Worm (Caenorhabditis elegans) whole organism, young adult: ENCODE measurements around the gene R01H2.2.

Experiments
- C06A6.2 ChIP-seq: fragments of 200-800 bp; sonication (Bioruptor generic); conservative IDR thresholded peaks from 2 replicates; pipeline ENCODE4 v1.3.6; 2022; ENCODE audit warnings: missing genetic modification characterization, missing compliant biosample characterization
- F23B12.7 ChIP-seq: sonication (generic microtip); optimal IDR thresholded peaks from 2 replicates; lab custom pipeline; 2017; ENCODE audit warnings: missing genetic modification characterization, mild to moderate bottlenecking, missing compliant biosample characterization, antibody characterized with exemption, moderate library complexity; ENCODE audit not compliant: insufficient read depth
- F33H1.4 ChIP-seq: fragments of 200-800 bp; sonication (Bioruptor generic); IDR thresholded peaks from 2 replicates; pipeline ENCODE4 v1.3.6; 2022; ENCODE audit warnings: missing genetic modification reagents, missing genetic modification characterization, missing compliant biosample characterization
- F37B4.10 ChIP-seq: fragments of 200-800 bp; sonication (Bioruptor generic); IDR thresholded peaks from 2 replicates; pipeline ENCODE4 v1.3.6; 2022; ENCODE audit warnings: missing genetic modification characterization, missing compliant biosample characterization
- F52B5.7 ChIP-seq: sonication (generic microtip); optimal IDR thresholded peaks from 2 replicates; lab custom pipeline; 2016; ENCODE audit warnings: mild to moderate bottlenecking, missing genetic modification characterization, missing compliant biosample characterization
- F57C9.4 ChIP-seq: sonication (generic microtip); optimal IDR thresholded peaks from 2 replicates; lab custom pipeline; 2017; ENCODE audit warnings: mild to moderate bottlenecking, missing genetic modification characterization, missing compliant biosample characterization
- T26A5.8 ChIP-seq: sonication (generic microtip); optimal IDR thresholded peaks from 2 replicates; lab custom pipeline; 2016; ENCODE audit warnings: missing genetic modification characterization, missing compliant biosample characterization
- aptf-2 ChIP-seq: fragments of 200-800 bp; sonication (Bioruptor generic); conservative IDR thresholded peaks from 2 replicates; pipeline ENCODE4 v1.3.6; 2022; ENCODE audit warnings: missing genetic modification reagents, missing genetic modification characterization, missing compliant biosample characterization
- atf-7 ChIP-seq: sonication (generic microtip); optimal IDR thresholded peaks from 2 replicates; lab custom pipeline; 2017; ENCODE audit warnings: mild to moderate bottlenecking, missing genetic modification characterization, missing compliant biosample characterization
- attf-3 ChIP-seq: fragments of 200-800 bp; sonication (Bioruptor generic); conservative IDR thresholded peaks from 2 replicates; pipeline ENCODE4 v1.3.6; 2022; ENCODE audit warnings: missing genetic modification reagents, missing genetic modification characterization, missing compliant biosample characterization
- attf-6 ChIP-seq: fragments of 200-800 bp; sonication (Bioruptor generic); IDR thresholded peaks from 2 replicates; pipeline ENCODE4 v1.3.6; 2022; ENCODE audit warnings: missing genetic modification reagents, missing genetic modification characterization, missing compliant biosample characterization
- bed-2 ChIP-seq: fragments of 200-800 bp; sonication (Bioruptor generic); IDR thresholded peaks from 2 replicates; pipeline ENCODE4 v1.3.6; 2022; ENCODE audit warnings: missing genetic modification reagents, missing genetic modification characterization, missing compliant biosample characterization
- cebp-2 ChIP-seq: fragments of 200-800 bp; sonication (Bioruptor generic); IDR thresholded peaks from 2 replicates; pipeline ENCODE4 v1.3.6; 2022; ENCODE audit warnings: missing genetic modification characterization, missing compliant biosample characterization
- ceh-40 ChIP-seq: fragments of 200-800 bp; sonication (Bioruptor generic); IDR thresholded peaks from 2 replicates; pipeline ENCODE4 v1.3.6; 2022; ENCODE audit warnings: missing genetic modification characterization, missing compliant biosample characterization
- ceh-58 ChIP-seq: fragments of 200-800 bp; sonication (Bioruptor generic); IDR thresholded peaks from 2 replicates; pipeline ENCODE4 v1.3.6; 2022; ENCODE audit warnings: missing genetic modification characterization, missing compliant biosample characterization
- ceh-91 ChIP-seq: fragments of 200-800 bp; sonication (Bioruptor generic); IDR thresholded peaks from 2 replicates; pipeline ENCODE4 v1.3.6; 2022; ENCODE audit warnings: missing genetic modification reagents, missing genetic modification characterization, missing compliant biosample characterization
- chd-7 ChIP-seq: sonication (generic microtip); optimal IDR thresholded peaks from 2 replicates; lab custom pipeline; 2016; ENCODE audit warnings: mild to moderate bottlenecking, missing genetic modification characterization, moderate library complexity, missing compliant biosample characterization
- egl-18 ChIP-seq: fragments of 200-800 bp; sonication (Bioruptor generic); IDR thresholded peaks from 2 replicates; pipeline ENCODE4 v1.3.6; 2022; ENCODE audit warnings: missing genetic modification reagents, missing genetic modification characterization, missing compliant biosample characterization
- fkh-3 ChIP-seq: sonication (generic microtip); optimal IDR thresholded peaks from 2 replicates; lab custom pipeline; 2016; ENCODE audit warnings: mild to moderate bottlenecking, missing genetic modification characterization, missing compliant biosample characterization
- him-1 ChIP-seq: sonication (generic microtip); optimal IDR thresholded peaks from 2 replicates; lab custom pipeline; 2016; ENCODE audit warnings: missing genotype, missing genetic modification reagents, missing genetic modification characterization, missing compliant biosample characterization
- hlh-26 ChIP-seq: fragments of 200-800 bp; sonication (Bioruptor generic); conservative IDR thresholded peaks from 2 replicates; pipeline ENCODE4 v1.3.6; 2022; ENCODE audit warnings: missing genetic modification reagents, missing genetic modification characterization, missing compliant biosample characterization
- let-526 ChIP-seq: fragments of 200-800 bp; sonication (Bioruptor generic); IDR thresholded peaks from 2 replicates; pipeline ENCODE4 v1.3.6; 2022; ENCODE audit warnings: missing genetic modification reagents, missing genetic modification characterization, missing compliant biosample characterization
- let-607 ChIP-seq, 2 experiments: fragments of 200-800 bp in 1 of 2; sonication (Bioruptor generic) in 1 of 2; sonication (generic microtip) in 1 of 2; optimal IDR thresholded peaks; 2 replicates each; lab custom pipeline; 2016 to 2018; ENCODE audit warnings: mild to moderate bottlenecking in 2 of 2, missing compliant biosample characterization in 2 of 2, missing genetic modification characterization in 2 of 2, moderate library complexity in 2 of 2, missing genotype in 1 of 2
- lin-54 ChIP-seq: fragments of 200-800 bp; sonication (Bioruptor generic); optimal IDR thresholded peaks from 2 replicates; lab custom pipeline; 2018; ENCODE audit warnings: mild to moderate bottlenecking, missing genetic modification characterization, missing compliant biosample characterization
- lsl-1 ChIP-seq: fragments of 200-800 bp; sonication (Bioruptor generic); optimal IDR thresholded peaks from 2 replicates; lab custom pipeline; 2018; ENCODE audit warnings: mild to moderate bottlenecking, missing genetic modification characterization, moderate library complexity, missing compliant biosample characterization
- madf-3 ChIP-seq: fragments of 200-800 bp; sonication (Bioruptor generic); IDR thresholded peaks from 2 replicates; pipeline ENCODE4 v1.3.6; 2022; ENCODE audit warnings: missing genetic modification reagents, missing genetic modification characterization, missing compliant biosample characterization
- mcd-1 ChIP-seq: fragments of 200-800 bp; sonication (Bioruptor generic); IDR thresholded peaks from 2 replicates; pipeline ENCODE4 v1.3.6; 2022; ENCODE audit warnings: missing genetic modification reagents, missing genetic modification characterization, missing compliant biosample characterization
- nhr-120 ChIP-seq: fragments of 200-800 bp; sonication (Bioruptor generic); IDR thresholded peaks from 2 replicates; pipeline ENCODE4 v1.3.6; 2022; ENCODE audit warnings: missing genetic modification characterization, missing compliant biosample characterization
- nhr-27 ChIP-seq: fragments of 200-800 bp; sonication (Bioruptor generic); optimal IDR thresholded peaks from 2 replicates; lab custom pipeline; 2018; ENCODE audit warnings: mild to moderate bottlenecking, missing genetic modification characterization, moderate library complexity, missing compliant biosample characterization
- nhr-90 ChIP-seq: sonication (generic microtip); optimal IDR thresholded peaks from 2 replicates; lab custom pipeline; 2016; ENCODE audit warnings: missing genotype, mild to moderate bottlenecking, missing genetic modification characterization, missing compliant biosample characterization
- pbrm-1 ChIP-seq: fragments of 200-800 bp; sonication (Bioruptor generic); IDR thresholded peaks from 2 replicates; pipeline ENCODE4 v1.3.6; 2022; ENCODE audit warnings: missing genetic modification reagents, missing genetic modification characterization, missing compliant biosample characterization
- rcor-1 ChIP-seq: fragments of 200-800 bp; sonication (Bioruptor generic); IDR thresholded peaks from 2 replicates; pipeline ENCODE4 v1.3.6; 2022; ENCODE audit warnings: missing genetic modification reagents, missing genetic modification characterization, missing compliant biosample characterization
- rpc-1 ChIP-seq, 2 experiments: fragments of 150-350 bp in 1 of 2; sonication (generic microtip) in 1 of 2; optimal IDR thresholded peaks; 2 replicates each; lab custom pipeline; 2014 to 2018; ENCODE audit warnings: missing biosample characterization in 1 of 2, missing genetic modification characterization in 1 of 2, missing genetic modification reagents in 1 of 2, missing genotype in 1 of 2
- snpc-3.4 ChIP-seq: sonication (generic microtip); optimal IDR thresholded peaks from 2 replicates; lab custom pipeline; 2017; ENCODE audit warnings: missing genetic modification characterization, mild to moderate bottlenecking, missing compliant biosample characterization, antibody characterized with exemption, moderate library complexity, missing genotype, missing genetic modification reagents
- unc-62 ChIP-seq: fragments of 150-350 bp; optimal IDR thresholded peaks from 2 replicates; lab custom pipeline; 2014; ENCODE audit warnings: missing biosample characterization, missing genetic modification reagents, missing genetic modification characterization
- xnd-1 ChIP-seq: sonication (generic microtip); optimal IDR thresholded peaks from 2 replicates; lab custom pipeline; 2016; ENCODE audit warnings: missing genotype, missing genetic modification reagents, missing genetic modification characterization, missing compliant biosample characterization

The R01H2.2 gene

ce11 chrIII:7087691-7088323 lies 31.5 kb downstream of the R01H2.2 start, which contains the start of gene fubl-2 (continued):
- no peak for TF ChIP-seq F52B5.7 (tag; lab: Kevin White, UChicago)
- no peak for TF ChIP-seq attf-6 (GFP tag; lab: Robert Waterston, UW)
- no peak for TF ChIP-seq fkh-3 (tag; lab: Kevin White, UChicago)
- no peak for TF ChIP-seq lin-54
- TF ChIP-seq C06A6.2 (GFP tag; lab: Robert Waterston, UW) = no peak
- TF ChIP-seq F23B12.7 (tag; lab: Kevin White, UChicago) = peak; percentile 27
- no peak for TF ChIP-seq hlh-26 (GFP tag; lab: Robert Waterston, UW)
- TF ChIP-seq chd-7 (tag; lab: Kevin White, UChicago) = no peak
- no peak for TF ChIP-seq ceh-40 (GFP tag; lab: Robert Waterston, UW)
- no peak for TF ChIP-seq egl-18 (GFP tag; lab: Robert Waterston, UW)
- TF ChIP-seq F33H1.4 (GFP tag; lab: Robert Waterston, UW) = peak; percentile 60
- peak; percentile 45 for TF ChIP-seq snpc-3.4 (tag; lab: Kevin White, UChicago)
- TF ChIP-seq nhr-90 (tag; lab: Kevin White, UChicago) = no peak
- TF ChIP-seq rpc-1 (optimal IDR thresholded peaks at IDR 0.05; lab: Kevin White, UChicago) = no peak
- no peak for TF ChIP-seq rpc-1 (tag; optimal IDR thresholded peaks at IDR 0.05; lab: Kevin White, UChicago)
- 0 out of 2 replicates have a peak, but pooled peaks have one; percentile 63 for TF ChIP-seq aptf-2 (GFP tag; lab: Robert Waterston, UW)
- no peak for TF ChIP-seq nhr-27
- TF ChIP-seq mcd-1 = no peak
- TF ChIP-seq him-1 = peak; percentile 5
- TF ChIP-seq pbrm-1 = no peak
- TF ChIP-seq let-607 (tag; optimal IDR thresholded peaks at IDR 0.05; lab: Kevin White, UChicago) = peak in 1 of 2 experiments; percentile 14
- TF ChIP-seq bed-2 (GFP tag; lab: Robert Waterston, UW) = no peak
- no peak for TF ChIP-seq rcor-1 (GFP tag; lab: Robert Waterston, UW)
- peak; percentile 26; the same call in 1 of the 2 replicates for TF ChIP-seq ceh-91 (GFP tag; lab: Robert Waterston, UW)
- no peak for TF ChIP-seq F57C9.4
- peak; percentile 39 for TF ChIP-seq lsl-1 (GFP tag; lab: Kevin White, UChicago)
- TF ChIP-seq nhr-120 = no peak
- TF ChIP-seq cebp-2 (GFP tag; lab: Robert Waterston, UW) = no peak
- TF ChIP-seq attf-3 (GFP tag; lab: Robert Waterston, UW) = 0 out of 2 replicates have a peak, but pooled peaks have one; percentile 38
- no peak for TF ChIP-seq madf-3 (GFP tag; lab: Robert Waterston, UW)
- TF ChIP-seq unc-62 (GFP tag; lab: Kevin White, UChicago) = no peak
- TF ChIP-seq T26A5.8 = no peak

ce11 chrIII:7090545-7090944 lies 34.2 kb downstream of the R01H2.2 start, which contains the start of gene ZK418.10:
ZK418.10 (minus strand) TSS chrIII:7090692.
- no peak for TF ChIP-seq ceh-58 (GFP tag; lab: Robert Waterston, UW)
- no peak for TF ChIP-seq lin-54
- TF ChIP-seq F37B4.10 = no peak
- TF ChIP-seq xnd-1 (tag; lab: Kevin White, UChicago) = no peak
- no peak for TF ChIP-seq let-526 (GFP tag; lab: Robert Waterston, UW)
- TF ChIP-seq, all 124 proteins: peak for 0

DNA sequence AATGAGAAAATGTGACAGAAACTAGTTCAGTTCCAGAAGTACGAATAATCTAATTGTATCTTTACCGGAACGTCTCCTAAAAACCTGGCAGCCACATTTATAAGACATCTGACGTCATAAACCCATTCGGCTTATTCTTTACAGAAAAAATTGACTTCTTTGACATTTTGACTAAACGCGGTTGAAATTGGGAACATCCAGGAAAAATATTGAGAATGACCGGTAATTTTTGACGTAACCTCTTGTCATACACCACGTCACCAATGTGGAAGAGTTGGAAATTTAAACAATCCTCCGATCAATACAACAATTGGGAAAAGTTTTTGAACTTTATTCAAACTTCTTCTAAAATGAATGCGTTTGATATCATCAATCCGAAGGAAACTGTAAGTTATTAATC lies 34.7 kb downstream of the R01H2.2 start, which contains the start of gene ZK418.2:
TSS of gene ZK418.2 (plus strand) at position 301 of the 400 bp plus-strand sequence.
- TF ChIP-seq C06A6.2 (GFP tag; lab: Robert Waterston, UW) = no peak
- TF ChIP-seq atf-7 (tag; lab: Kevin White, UChicago) = no peak
